Fruit fly (Drosophila melanogaster): ENCODE data around the gene mtd.

The mtd gene

dm6 chr3R:5364539-5365273 lies 14.5 kb upstream of the mtd start:
- TF ChIP-seq CG6654 (GFP tag; optimal IDR thresholded peaks at IDR 0.05) (no peak), cad (GFP tag; optimal IDR thresholded peaks at IDR 0.05) (no peak), CG4424 (GFP tag; optimal IDR thresholded peaks at IDR 0.05) (no peak), CG15073 (GFP tag; optimal IDR thresholded peaks at IDR 0.05) (no peak), Taf1 (GFP tag; IDR thresholded peaks at IDR 0.05) (no peak), ssp (GFP tag; IDR thresholded peaks at IDR 0.05) (no peak), CG2875 (GFP tag; optimal IDR thresholded peaks at IDR 0.05) (no peak), CG3407 (GFP tag; optimal IDR thresholded peaks at IDR 0.05) (no peak), CG2116 (GFP tag; optimal IDR thresholded peaks at IDR 0.05) (no peak), CG7372 (GFP tag; IDR thresholded peaks at IDR 0.05) (no peak), nmo (GFP tag; optimal IDR thresholded peaks at IDR 0.05) (no peak), bigmax (GFP tag; optimal IDR thresholded peaks at IDR 0.05) (no peak), CkIIα-i1 (GFP tag; IDR thresholded peaks at IDR 0.05) (no peak), H2.0 (GFP tag; IDR thresholded peaks at IDR 0.05) (no peak), Meics (GFP tag; optimal IDR thresholded peaks at IDR 0.05) (peak; percentile 13), psq (GFP tag; optimal IDR thresholded peaks at IDR 0.05) (no peak), CG3281 (GFP tag; optimal IDR thresholded peaks at IDR 0.05) (no peak), pho (GFP tag; optimal IDR thresholded peaks at IDR 0.05) (no peak), knrl (GFP tag; IDR thresholded peaks at IDR 0.05; ENCODE audit: partially characterized antibody) (no peak), slou (GFP tag; optimal IDR thresholded peaks at IDR 0.05) (no peak), CG15514 (GFP tag; optimal IDR thresholded peaks at IDR 0.05) (peak; percentile 20), shn (GFP tag; optimal IDR thresholded peaks at IDR 0.05) (no peak), CG12104 (GFP tag; optimal IDR thresholded peaks at IDR 0.05) (no peak), lola (GFP tag; optimal IDR thresholded peaks at IDR 0.05) (no peak), HmgD (GFP tag; optimal IDR thresholded peaks at IDR 0.05) (no peak), Spps (tag; optimal IDR thresholded peaks at IDR 0.05) (no peak), Med (GFP tag) (peak; percentile 20), sd (tag; optimal IDR thresholded peaks at IDR 0.05) (peak; percentile 21), CG17385 (GFP tag; optimal IDR thresholded peaks at IDR 0.05) (no peak), CG5953 (GFP tag; IDR thresholded peaks at IDR 0.05) (no peak), pros (GFP tag; optimal IDR thresholded peaks at IDR 0.05) (no peak), mirr (GFP tag; optimal IDR thresholded peaks at IDR 0.05) (peak; percentile 29), ac (GFP tag; optimal IDR thresholded peaks at IDR 0.05) (no peak), CG10147 (GFP tag; optimal IDR thresholded peaks at IDR 0.05) (no peak), pfk (GFP tag; optimal IDR thresholded peaks at IDR 0.05) (no peak), CG18262 (tag; optimal IDR thresholded peaks at IDR 0.05) (no peak), CG18619 (GFP tag; optimal IDR thresholded peaks at IDR 0.05) (no peak), al (GFP tag; IDR thresholded peaks at IDR 0.05) (no peak), CG9876 (GFP tag; optimal IDR thresholded peaks at IDR 0.05) (no peak), CG3995 (GFP tag; optimal IDR thresholded peaks at IDR 0.05) (no peak), gt (GFP tag; IDR thresholded peaks at IDR 0.05) (no peak), CG10209 (GFP tag; optimal IDR thresholded peaks at IDR 0.05) (no peak), wor (GFP tag; IDR thresholded peaks at IDR 0.05) (no peak), sim (GFP tag; IDR thresholded peaks at IDR 0.05) (no peak), exex (tag; optimal IDR thresholded peaks at IDR 0.05) (peak; percentile 71), sens-2 (GFP tag; IDR thresholded peaks at IDR 0.05) (0 out of 2 replicates have a peak, but pooled peaks have one; percentile 17), CG4820 (GFP tag; optimal IDR thresholded peaks at IDR 0.05) (no peak), odd (GFP tag; optimal IDR thresholded peaks at IDR 0.05) (no peak), CG1792 (GFP tag; optimal IDR thresholded peaks at IDR 0.05) (no peak), CG12769 (tag; optimal IDR thresholded peaks at IDR 0.05) (no peak)

All from whole organism, embryonic.